Fruit fly (Drosophila melanogaster) whole organism, pupa: ENCODE data around the gene FarO.

Source experiments
- CG10348 ChIP-seq: fragments of 200-800 bp; sonication (Bioruptor generic); IDR thresholded peaks from 2 replicates; pipeline ENCODE4 v1.3.6; 2022; ENCODE audit warnings: missing biosample characterization, missing genetic modification characterization
- CG12605 ChIP-seq: fragments of 200-800 bp; sonication (Bioruptor generic); IDR thresholded peaks from 2 replicates; pipeline ENCODE4 v1.3.6; 2022; ENCODE audit warnings: missing biosample characterization, missing genetic modification characterization
- CG13204 ChIP-seq: fragments of 200-800 bp; sonication (Bioruptor generic); optimal IDR thresholded peaks from 2 replicates; lab custom pipeline; 2018; ENCODE audit warnings: missing biosample characterization, mild to moderate bottlenecking, missing genetic modification characterization, moderate library complexity
- CG14655 ChIP-seq: fragments of 200-800 bp; sonication (Bioruptor generic); optimal IDR thresholded peaks from 3 replicates; lab custom pipeline; 2017; ENCODE audit warnings: mild to moderate bottlenecking, missing biosample characterization, missing genetic modification reagents, missing genetic modification characterization
- CG15710 ChIP-seq: fragments of 200-800 bp; sonication (Bioruptor generic); optimal IDR thresholded peaks from 2 replicates; lab custom pipeline; 2018; ENCODE audit warnings: missing biosample characterization, mild to moderate bottlenecking, missing genetic modification characterization, moderate library complexity
- CG17806 ChIP-seq: fragments of 200-800 bp; sonication (Bioruptor generic); optimal IDR thresholded peaks from 2 replicates; lab custom pipeline; 2018; ENCODE audit warnings: missing biosample characterization, mild to moderate bottlenecking, missing genetic modification characterization, moderate library complexity
- CG32121 ChIP-seq: fragments of 200-800 bp; sonication (Bioruptor generic); IDR thresholded peaks from 2 replicates; pipeline ENCODE4 v1.3.6; 2022; ENCODE audit warnings: missing biosample characterization, missing genetic modification characterization
- CG34367 ChIP-seq: fragments of 200-800 bp; sonication (Bioruptor generic); optimal IDR thresholded peaks from 2 replicates; lab custom pipeline; 2018; ENCODE audit warnings: missing biosample characterization, mild to moderate bottlenecking, missing genetic modification characterization
- CG4496 ChIP-seq: fragments of 200-800 bp; sonication (Bioruptor generic); IDR thresholded peaks from 3 replicates; pipeline ENCODE4 v1.3.6; 2022; ENCODE audit warnings: missing biosample characterization, missing genetic modification characterization
- CG8159 ChIP-seq: fragments of 200-800 bp; sonication (Bioruptor generic); optimal IDR thresholded peaks from 3 replicates; lab custom pipeline; 2018; ENCODE audit warnings: missing biosample characterization, mild to moderate bottlenecking, missing genetic modification characterization, moderate library complexity
- CG8301 ChIP-seq: fragments of 200-800 bp; sonication (Bioruptor generic); optimal IDR thresholded peaks from 2 replicates; lab custom pipeline; 2018; ENCODE audit warnings: missing biosample characterization, mild to moderate bottlenecking, missing genetic modification characterization
- CG9948 ChIP-seq: fragments of 200-800 bp; sonication (Bioruptor generic); optimal IDR thresholded peaks from 2 replicates; lab custom pipeline; 2018; ENCODE audit warnings: missing biosample characterization, mild to moderate bottlenecking, missing genetic modification characterization, moderate library complexity
- D1 ChIP-seq: fragments of 200-800 bp; sonication (Bioruptor generic); optimal IDR thresholded peaks from 2 replicates; lab custom pipeline; 2018; ENCODE audit warnings: missing biosample characterization, mild to moderate bottlenecking, missing genetic modification characterization, moderate library complexity
- EcR ChIP-seq: fragments of 200-800 bp; sonication (Bioruptor generic); optimal IDR thresholded peaks from 3 replicates; lab custom pipeline; 2019; ENCODE audit warnings: missing biosample characterization, missing genetic modification characterization, mild to moderate bottlenecking, moderate library complexity, missing genetic modification reagents
- Ets98B ChIP-seq: fragments of 200-800 bp; sonication (Bioruptor generic); IDR thresholded peaks from 2 replicates; pipeline ENCODE4 v1.3.6; 2022; ENCODE audit warnings: missing biosample characterization, missing genetic modification characterization
- Pif1A ChIP-seq: fragments of 200-800 bp; sonication (Bioruptor generic); optimal IDR thresholded peaks from 3 replicates; lab custom pipeline; 2016; ENCODE audit warnings: missing biosample characterization, missing genetic modification characterization
- Pif1B ChIP-seq: fragments of 200-800 bp; sonication (Bioruptor generic); optimal IDR thresholded peaks from 3 replicates; lab custom pipeline; 2016; ENCODE audit warnings: missing biosample characterization, missing genetic modification characterization
- Snoo ChIP-seq: fragments of 200-800 bp; sonication (Bioruptor generic); optimal IDR thresholded peaks from 3 replicates; lab custom pipeline; 2017; ENCODE audit warnings: missing biosample characterization, mild to moderate bottlenecking, missing genetic modification characterization, inconsistent platforms
- fd96Ca ChIP-seq: fragments of 200-800 bp; sonication (Bioruptor generic); IDR thresholded peaks from 3 replicates; pipeline ENCODE4 v1.3.6; 2022; ENCODE audit warnings: missing biosample characterization, missing genetic modification characterization
- gl ChIP-seq: fragments of 200-800 bp; sonication (Bioruptor generic); optimal IDR thresholded peaks from 2 replicates; lab custom pipeline; 2018; ENCODE audit warnings: missing biosample characterization, mild to moderate bottlenecking, missing genetic modification characterization
- rn ChIP-seq: fragments of 200-800 bp; sonication (Bioruptor generic); IDR thresholded peaks from 2 replicates; pipeline ENCODE4 v1.3.6; 2022; ENCODE audit warnings: missing biosample characterization, missing genetic modification characterization

FarO gene

DNA sequence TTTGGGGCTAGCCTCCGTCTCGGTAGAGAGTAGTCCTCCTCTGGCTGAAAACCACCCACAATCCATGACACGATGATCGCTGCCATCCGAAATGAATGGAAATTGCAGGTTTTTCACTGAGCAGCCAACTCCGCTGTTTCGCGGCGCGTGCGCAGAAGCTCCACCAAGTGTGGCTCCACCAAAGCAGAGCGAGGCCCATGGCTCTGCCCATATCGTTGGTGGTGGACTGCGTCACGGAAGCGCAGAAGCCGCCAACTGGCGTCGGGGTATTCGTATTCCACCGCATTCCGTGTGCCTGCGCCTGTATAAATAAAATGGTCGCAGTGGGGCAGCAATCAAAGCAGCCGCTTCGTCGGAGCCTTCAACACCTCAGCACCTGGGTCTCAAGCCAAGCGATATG, 19.8 kb upstream of the FarO start, which contains the start of gene CG14052:
TSS of gene CG14052 (plus strand) at position 301 of the 400 bp plus-strand sequence.
- no peak for TF ChIP-seq Pif1B (GFP tag; lab: Kevin White, UChicago)
- TF ChIP-seq, all 21 proteins: peak for 0

dm6 chrX:2222181-2222790, 18.6 kb upstream of the FarO start, which contains the start of gene Vinc:
Gene Vinc, minus strand, starts transcription at chrX:2222567.
- TF ChIP-seq fd96Ca (GFP tag; lab: Robert Waterston, UW) (peak; percentile 92), Pif1B (GFP tag; lab: Kevin White, UChicago) (peak; percentile 87), CG34367 (tag; lab: Kevin White, UChicago) (peak; percentile 80), CG14655 (peak; percentile 94), CG17806 (peak; percentile 86), gl (tag; lab: Kevin White, UChicago) (peak; percentile 85), CG4496 (GFP tag; lab: Robert Waterston, UW) (peak; percentile 84), Snoo (tag; lab: Kevin White, UChicago) (peak; percentile 90), rn (peak; percentile 40; the same call in 1 of the 2 replicates), Pif1A (GFP tag; lab: Kevin White, UChicago) (peak; percentile 92), CG32121 (GFP tag; lab: Robert Waterston, UW) (peak; percentile 90), CG10348 (GFP tag; lab: Robert Waterston, UW) (peak; percentile 34; the same call in 1 of the 2 replicates), D1 (tag; lab: Kevin White, UChicago) (no peak), Ets98B (peak; percentile 88), EcR (GFP tag; lab: Kevin White, UChicago) (peak; percentile 72), CG15710 (tag; lab: Kevin White, UChicago) (peak; percentile 79), CG12605 (GFP tag; lab: Robert Waterston, UW) (peak; percentile 45; the same call in 1 of the 2 replicates), CG9948 (peak; percentile 79), CG8301 (peak; percentile 93), CG13204 (GFP tag; lab: Kevin White, UChicago) (no peak), CG8159 (tag; lab: Kevin White, UChicago) (peak; percentile 94)

dm6 chrX:2221598-2221997, 17.9 kb upstream of the FarO start:
- TF ChIP-seq gl (tag; lab: Kevin White, UChicago) (no peak), fd96Ca (GFP tag; lab: Robert Waterston, UW) (no peak), Snoo (tag; lab: Kevin White, UChicago) (no peak), CG14655 (no peak), CG8301 (no peak), Ets98B (no peak), CG4496 (GFP tag; lab: Robert Waterston, UW) (no peak), CG8159 (tag; lab: Kevin White, UChicago) (no peak), rn (no peak), CG15710 (tag; lab: Kevin White, UChicago) (no peak), CG32121 (GFP tag; lab: Robert Waterston, UW) (no peak)
- TF ChIP-seq, all 21 proteins: peak for 0

- TF ChIP-seq Snoo (tag; lab: Kevin White, UChicago) (no peak), CG32121 (GFP tag; lab: Robert Waterston, UW) (no peak), CG17806 (peak; percentile 21), CG9948 (peak; percentile 20), CG8301 (peak; percentile 57), Pif1B (GFP tag; lab: Kevin White, UChicago) (no peak), CG14655 (peak; percentile 50), Ets98B (peak; percentile 56; the same call in 1 of the 2 replicates), CG12605 (GFP tag; lab: Robert Waterston, UW) (no peak), Pif1A (GFP tag; lab: Kevin White, UChicago) (peak; percentile 41), CG4496 (GFP tag; lab: Robert Waterston, UW) (peak; percentile 56; the same call in 1 of the 3 replicates), D1 (tag; lab: Kevin White, UChicago) (no peak), CG10348 (GFP tag; lab: Robert Waterston, UW) (no peak), CG8159 (tag; lab: Kevin White, UChicago) (peak; percentile 13), rn (no peak), EcR (GFP tag; lab: Kevin White, UChicago) (no peak), CG13204 (GFP tag; lab: Kevin White, UChicago) (no peak), fd96Ca (GFP tag; lab: Robert Waterston, UW) (peak; percentile 44; the same call in 2 of the 3 replicates), CG15710 (tag; lab: Kevin White, UChicago) (no peak), gl (tag; lab: Kevin White, UChicago) (no peak), CG34367 (tag; lab: Kevin White, UChicago) (no peak)
Observed at dm6 chrX:2219899-2220298, 16.2 kb upstream of the FarO start.

dm6 chrX:2219246-2219645, 15.6 kb upstream of the FarO start:
- TF ChIP-seq CG8301 (no peak), CG15710 (tag; lab: Kevin White, UChicago) (no peak), Snoo (tag; lab: Kevin White, UChicago) (no peak), CG17806 (no peak), CG9948 (no peak), CG34367 (tag; lab: Kevin White, UChicago) (no peak), fd96Ca (GFP tag; lab: Robert Waterston, UW) (no peak), CG8159 (tag; lab: Kevin White, UChicago) (no peak), Pif1B (GFP tag; lab: Kevin White, UChicago) (no peak), CG32121 (GFP tag; lab: Robert Waterston, UW) (no peak), gl (tag; lab: Kevin White, UChicago) (no peak), rn (no peak)
- TF ChIP-seq, all 21 proteins: peak for 0

dm6 chrX:2218455-2218854, 14.8 kb upstream of the FarO start:
- TF ChIP-seq EcR (GFP tag; lab: Kevin White, UChicago) = no peak
- TF ChIP-seq rn = no peak
- no peak for TF ChIP-seq CG14655
- no peak for TF ChIP-seq CG9948
- no peak for TF ChIP-seq CG12605 (GFP tag; lab: Robert Waterston, UW)
- TF ChIP-seq CG32121 (GFP tag; lab: Robert Waterston, UW) = no peak
- no peak for TF ChIP-seq CG8159 (tag; lab: Kevin White, UChicago)
- TF ChIP-seq Snoo (tag; lab: Kevin White, UChicago) = no peak
- no peak for TF ChIP-seq CG34367 (tag; lab: Kevin White, UChicago)
- TF ChIP-seq D1 (tag; lab: Kevin White, UChicago) = no peak
- TF ChIP-seq CG4496 (GFP tag; lab: Robert Waterston, UW) = no peak
- TF ChIP-seq fd96Ca (GFP tag; lab: Robert Waterston, UW) = no peak
- no peak for TF ChIP-seq Pif1B (GFP tag; lab: Kevin White, UChicago)
- no peak for TF ChIP-seq Pif1A (GFP tag; lab: Kevin White, UChicago)
- no peak for TF ChIP-seq CG13204 (GFP tag; lab: Kevin White, UChicago)
- TF ChIP-seq CG8301 = no peak
- TF ChIP-seq CG17806 = no peak
- no peak for TF ChIP-seq gl (tag; lab: Kevin White, UChicago)
- TF ChIP-seq CG10348 (GFP tag; lab: Robert Waterston, UW) = no peak
